Fruit fly (Drosophila melanogaster): ENCODE measurements around the gene CG13667.

dm6 chr3L:8419622-8420176 lies 14.4 kb downstream of the CG13667 start:
- TF ChIP-seq br (GFP tag; optimal IDR thresholded peaks at IDR 0.05) (no peak), pan (optimal IDR thresholded peaks at IDR 0.05) (no peak), Abd-B (GFP tag; optimal IDR thresholded peaks at IDR 0.05) (no peak), rgr (GFP tag; optimal IDR thresholded peaks at IDR 0.05) (no peak)

Data from whole organism, wandering third instar larva.